Worm (Caenorhabditis elegans) whole organism, L2 larva: Measurements from ENCODE around the gene ZK180.7.

Experiments
- C34F6.9 ChIP-seq: fragments of 150-350 bp; optimal IDR thresholded peaks from 2 replicates; lab custom pipeline; 2014; ENCODE audit warnings: missing biosample characterization, missing genetic modification characterization
- F13H6.1 ChIP-seq: sonication (generic microtip); optimal IDR thresholded peaks from 2 replicates; lab custom pipeline; 2016; ENCODE audit warnings: missing genetic modification characterization, missing compliant biosample characterization
- R02D3.7 ChIP-seq: fragments of 150-350 bp; optimal IDR thresholded peaks from 2 replicates; lab custom pipeline; 2014; ENCODE audit warnings: missing biosample characterization, missing genetic modification characterization
- Y55F3AM.14 ChIP-seq: fragments of 200-800 bp; sonication (Bioruptor generic); optimal IDR thresholded peaks from 2 replicates; lab custom pipeline; 2018; ENCODE audit warnings: mild to moderate bottlenecking, missing genetic modification characterization, missing compliant biosample characterization
- ZK546.5 ChIP-seq: sonication (generic microtip); optimal IDR thresholded peaks from 2 replicates; lab custom pipeline; 2017; ENCODE audit warnings: missing biosample characterization, missing genetic modification characterization
- alr-1 ChIP-seq: fragments of 150-350 bp; optimal IDR thresholded peaks from 2 replicates; lab custom pipeline; 2014; ENCODE audit warnings: missing biosample characterization, missing genetic modification characterization
- aly-2 ChIP-seq: fragments of 150-350 bp; optimal IDR thresholded peaks from 2 replicates; lab custom pipeline; 2014; ENCODE audit warnings: missing biosample characterization, missing genetic modification characterization
- ama-1 ChIP-seq: fragments of 150-350 bp; optimal IDR thresholded peaks from 2 replicates; lab custom pipeline; 2018; ENCODE audit warnings: inconsistent platforms
- blmp-1 ChIP-seq: sonication (generic microtip); optimal IDR thresholded peaks from 2 replicates; lab custom pipeline; 2017; ENCODE audit warnings: missing genetic modification characterization, mild to moderate bottlenecking, missing compliant biosample characterization, antibody characterized with exemption, moderate library complexity; ENCODE audit not compliant: insufficient read depth
- ceh-16 ChIP-seq: fragments of 150-350 bp; optimal IDR thresholded peaks from 2 replicates; lab custom pipeline; 2014; ENCODE audit warnings: missing biosample characterization, missing genetic modification characterization
- crh-2 ChIP-seq: sonication (generic microtip); optimal IDR thresholded peaks from 2 replicates; lab custom pipeline; 2017; ENCODE audit warnings: missing biosample characterization, missing genetic modification characterization
- dmd-4 ChIP-seq: sonication (generic microtip); optimal IDR thresholded peaks from 2 replicates; lab custom pipeline; 2017; ENCODE audit warnings: missing biosample characterization, missing genetic modification characterization
- egl-27 ChIP-seq: sonication (generic microtip); optimal IDR thresholded peaks from 3 replicates; lab custom pipeline; 2017; ENCODE audit warnings: missing biosample characterization, missing genetic modification reagents, missing genetic modification characterization
- elt-3 ChIP-seq: sonication (generic microtip); optimal IDR thresholded peaks from 2 replicates; lab custom pipeline; 2017; ENCODE audit warnings: missing biosample characterization, missing genetic modification characterization
- fos-1 ChIP-seq: fragments of 150-350 bp; optimal IDR thresholded peaks from 2 replicates; lab custom pipeline; 2014; ENCODE audit warnings: missing biosample characterization, missing genetic modification characterization
- gmeb-1 ChIP-seq: fragments of 150-350 bp; optimal IDR thresholded peaks from 2 replicates; lab custom pipeline; 2014; ENCODE audit warnings: missing biosample characterization, missing genetic modification characterization
- lin-11 ChIP-seq: fragments of 150-350 bp; sonication (generic microtip); optimal IDR thresholded peaks from 2 replicates; lab custom pipeline; 2014; ENCODE audit warnings: missing biosample characterization, missing genetic modification characterization, inconsistent platforms, mixed read lengths
- lin-13 ChIP-seq: fragments of 150-350 bp; optimal IDR thresholded peaks from 2 replicates; lab custom pipeline; 2014; ENCODE audit warnings: missing biosample characterization, missing genetic modification reagents, missing genetic modification characterization
- lin-39 ChIP-seq: fragments of 150-350 bp; optimal IDR thresholded peaks from 2 replicates; lab custom pipeline; 2014; ENCODE audit warnings: missing biosample characterization, missing genetic modification reagents, missing genetic modification characterization
- lsy-2 ChIP-seq, 2 experiments: fragments of 150-350 bp in 1 of 2; sonication (generic microtip) in 1 of 2; optimal IDR thresholded peaks; 2 replicates each; lab custom pipeline; 2014 to 2017; ENCODE audit warnings: missing biosample characterization in 2 of 2, missing genetic modification characterization in 2 of 2
- mab-5 ChIP-seq: fragments of 150-350 bp; optimal IDR thresholded peaks from 2 replicates; lab custom pipeline; 2014; ENCODE audit warnings: missing biosample characterization, missing genetic modification characterization
- mbf-1 ChIP-seq: sonication (generic microtip); optimal IDR thresholded peaks from 2 replicates; lab custom pipeline; 2017; ENCODE audit warnings: missing biosample characterization, missing genetic modification characterization
- mdl-1 ChIP-seq, 2 experiments: fragments of 150-350 bp in 1 of 2; sonication (generic microtip) in 1 of 2; optimal IDR thresholded peaks; 2 replicates each; lab custom pipeline; 2017; ENCODE audit warnings: missing biosample characterization in 2 of 2, missing genetic modification characterization in 2 of 2
- nhr-10 ChIP-seq: sonication (generic microtip); optimal IDR thresholded peaks from 2 replicates; lab custom pipeline; 2017; ENCODE audit warnings: missing biosample characterization, missing genetic modification characterization
- nhr-11 ChIP-seq: fragments of 150-350 bp; optimal IDR thresholded peaks from 2 replicates; lab custom pipeline; 2014; ENCODE audit warnings: missing biosample characterization, missing genetic modification characterization
- nhr-12 ChIP-seq: fragments of 150-350 bp; optimal IDR thresholded peaks from 2 replicates; lab custom pipeline; 2014; ENCODE audit warnings: missing biosample characterization, missing genetic modification characterization
- nhr-129 ChIP-seq: fragments of 150-350 bp; optimal IDR thresholded peaks from 2 replicates; lab custom pipeline; 2014; ENCODE audit warnings: missing biosample characterization, missing genetic modification characterization
- nhr-21 ChIP-seq: fragments of 150-350 bp; optimal IDR thresholded peaks from 2 replicates; lab custom pipeline; 2014; ENCODE audit warnings: missing biosample characterization, missing genetic modification characterization
- nhr-23 ChIP-seq: fragments of 150-350 bp; optimal IDR thresholded peaks from 2 replicates; lab custom pipeline; 2014; ENCODE audit warnings: missing biosample characterization, missing genetic modification reagents, missing genetic modification characterization
- nhr-237 ChIP-seq: fragments of 150-350 bp; optimal IDR thresholded peaks from 2 replicates; lab custom pipeline; 2014; ENCODE audit warnings: missing biosample characterization, missing genetic modification characterization
- nhr-25 ChIP-seq: fragments of 150-350 bp; sonication (generic microtip); optimal IDR thresholded peaks from 3 replicates; lab custom pipeline; 2014; ENCODE audit warnings: missing biosample characterization, missing genetic modification characterization
- nhr-6 ChIP-seq: fragments of 150-350 bp; optimal IDR thresholded peaks from 2 replicates; lab custom pipeline; 2014; ENCODE audit warnings: missing biosample characterization, missing genetic modification characterization
- nhr-77 ChIP-seq: fragments of 150-350 bp; optimal IDR thresholded peaks from 2 replicates; lab custom pipeline; 2014; ENCODE audit warnings: missing biosample characterization, missing genetic modification characterization
- peb-1 ChIP-seq: fragments of 150-350 bp; optimal IDR thresholded peaks from 2 replicates; lab custom pipeline; 2014; ENCODE audit warnings: missing biosample characterization, missing genetic modification characterization
- sem-4 ChIP-seq: fragments of 150-350 bp; optimal IDR thresholded peaks from 2 replicates; lab custom pipeline; 2014; ENCODE audit warnings: missing biosample characterization, missing genetic modification reagents, missing genetic modification characterization
- skn-1 ChIP-seq: sonication (generic microtip); optimal IDR thresholded peaks from 2 replicates; lab custom pipeline; 2017; ENCODE audit warnings: missing biosample characterization, missing genetic modification characterization
- sma-3 ChIP-seq: sonication (generic microtip); optimal IDR thresholded peaks from 2 replicates; lab custom pipeline; 2016; ENCODE audit warnings: missing genetic modification reagents, missing genetic modification characterization, missing compliant biosample characterization
- sma-9 ChIP-seq, 2 experiments: fragments of 150-350 bp in 1 of 2; sonication (generic microtip) in 1 of 2; optimal IDR thresholded peaks; 2 replicates each; lab custom pipeline; 2014 to 2016; ENCODE audit warnings: missing genetic modification characterization in 2 of 2, mild to moderate bottlenecking in 1 of 2, missing biosample characterization in 1 of 2, missing compliant biosample characterization in 1 of 2, missing genetic modification reagents in 1 of 2, moderate library complexity in 1 of 2
- snpc-4 ChIP-seq: fragments of 150-350 bp; optimal IDR thresholded peaks from 2 replicates; lab custom pipeline; 2014; ENCODE audit warnings: missing biosample characterization, missing genetic modification characterization
- unc-39 ChIP-seq: fragments of 150-350 bp; optimal IDR thresholded peaks from 2 replicates; lab custom pipeline; 2014; ENCODE audit warnings: missing biosample characterization, missing genetic modification characterization
- unc-55 ChIP-seq: fragments of 150-350 bp; sonication (generic microtip); optimal IDR thresholded peaks from 3 replicates; lab custom pipeline; 2014; ENCODE audit warnings: missing biosample characterization, missing genetic modification reagents, missing genetic modification characterization
- unc-62 ChIP-seq: fragments of 150-350 bp; optimal IDR thresholded peaks from 2 replicates; lab custom pipeline; 2014; ENCODE audit warnings: missing biosample characterization, missing genetic modification reagents, missing genetic modification characterization
- zag-1 ChIP-seq: fragments of 150-350 bp; optimal IDR thresholded peaks from 2 replicates; lab custom pipeline; 2014; ENCODE audit warnings: missing biosample characterization, missing genetic modification characterization
- ztf-1 ChIP-seq: fragments of 200-800 bp; sonication (Bioruptor generic); conservative IDR thresholded peaks from 2 replicates; pipeline ENCODE4 v1.3.6; 2022; ENCODE audit warnings: missing genetic modification characterization, missing compliant biosample characterization
- ztf-11 ChIP-seq: sonication (generic microtip); optimal IDR thresholded peaks from 2 replicates; lab custom pipeline; 2017; ENCODE audit warnings: missing biosample characterization, missing genetic modification characterization
- ztf-4 ChIP-seq: fragments of 150-350 bp; optimal IDR thresholded peaks from 2 replicates; lab custom pipeline; 2014; ENCODE audit warnings: missing biosample characterization, missing genetic modification characterization

The ZK180.7 gene

DNA sequence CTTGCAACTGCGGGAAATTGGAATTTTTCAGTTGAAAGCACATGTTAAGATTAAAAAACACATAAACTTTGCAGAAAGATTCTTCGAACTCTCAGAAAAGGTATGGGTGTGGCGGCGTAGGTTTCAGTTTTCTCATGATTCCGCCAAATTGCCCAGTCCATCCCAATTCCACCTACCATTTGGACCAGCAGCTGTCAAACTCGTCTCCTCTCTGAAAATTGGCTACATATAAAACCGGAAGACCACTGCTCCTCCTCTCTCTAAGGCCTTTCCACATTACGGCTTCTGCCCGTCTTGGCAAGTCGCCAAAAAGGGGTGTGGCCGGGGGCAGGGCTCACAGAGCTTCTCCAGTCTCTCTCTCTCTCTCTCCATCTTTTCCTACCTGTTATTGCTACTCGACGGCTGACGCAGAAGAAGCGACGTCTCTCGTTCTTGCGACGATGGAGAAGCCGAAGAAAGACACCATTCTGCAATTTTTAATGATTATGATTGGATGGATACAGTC lies at the start of gene ZK180.7:
Gene ZK180.7 (plus strand): TSS at position 395 of the 505 bp plus-strand sequence.
- no peak for TF ChIP-seq lin-13 (GFP tag; lab: Kevin White, UChicago)
- no peak for TF ChIP-seq unc-39 (tag; lab: Kevin White, UChicago)
- no peak for TF ChIP-seq nhr-11 (tag; lab: Kevin White, UChicago)
- TF ChIP-seq C34F6.9 (tag; lab: Kevin White, UChicago): no peak
- TF ChIP-seq ztf-11: no peak
- TF ChIP-seq egl-27 (tag; lab: Kevin White, UChicago): no peak
- TF ChIP-seq elt-3: no peak
- no peak for TF ChIP-seq crh-2 (tag; lab: Kevin White, UChicago)
- no peak for TF ChIP-seq mbf-1 (tag; lab: Kevin White, UChicago)
- no peak for TF ChIP-seq skn-1
- TF ChIP-seq lsy-2 (tag; optimal IDR thresholded peaks at IDR 0.05; lab: Kevin White, UChicago): no peak
- TF ChIP-seq F13H6.1: no peak
- TF ChIP-seq sem-4 (tag; lab: Kevin White, UChicago): no peak

DNA sequence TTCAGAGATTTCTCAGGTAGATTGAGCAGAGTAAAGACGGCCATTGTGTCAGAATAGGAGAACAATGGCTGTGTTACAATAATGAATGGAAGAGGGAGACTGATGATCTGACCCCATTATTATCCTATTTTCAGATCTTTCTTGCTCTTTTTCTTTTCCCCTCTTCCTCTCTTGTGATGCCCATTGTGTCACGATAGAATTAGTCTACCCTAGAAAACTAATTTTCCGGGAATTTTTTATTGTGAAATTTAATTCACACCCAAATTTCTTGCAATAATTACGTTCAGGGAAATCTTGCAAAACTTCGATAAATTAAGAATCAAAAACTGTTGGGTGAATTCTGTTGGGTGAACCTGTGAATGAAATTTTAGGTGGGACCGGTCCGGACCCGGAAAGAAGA lies 49.3 kb upstream of the ZK180.7 start, which contains the start of gene fbxb-75:
Gene fbxb-75 (minus strand): TSS at position 101 of the 400 bp plus-strand sequence.
- no peak for TF ChIP-seq F13H6.1
- no peak for TF ChIP-seq ztf-4
- no peak for TF ChIP-seq crh-2 (tag; lab: Kevin White, UChicago)
- no peak for TF ChIP-seq fos-1 (tag; lab: Kevin White, UChicago)
- no peak for TF ChIP-seq C34F6.9 (tag; lab: Kevin White, UChicago)
- TF ChIP-seq nhr-25 (tag; lab: Kevin White, UChicago): no peak
- TF ChIP-seq lin-13 (GFP tag; lab: Kevin White, UChicago): no peak
- TF ChIP-seq nhr-21 (tag; lab: Kevin White, UChicago): no peak
- no peak for TF ChIP-seq Y55F3AM.14 (GFP tag; lab: Kevin White, UChicago)
- TF ChIP-seq ama-1 (lab: Kevin White, UChicago): no peak
- no peak for TF ChIP-seq ceh-16 (tag; lab: Kevin White, UChicago)

DNA sequence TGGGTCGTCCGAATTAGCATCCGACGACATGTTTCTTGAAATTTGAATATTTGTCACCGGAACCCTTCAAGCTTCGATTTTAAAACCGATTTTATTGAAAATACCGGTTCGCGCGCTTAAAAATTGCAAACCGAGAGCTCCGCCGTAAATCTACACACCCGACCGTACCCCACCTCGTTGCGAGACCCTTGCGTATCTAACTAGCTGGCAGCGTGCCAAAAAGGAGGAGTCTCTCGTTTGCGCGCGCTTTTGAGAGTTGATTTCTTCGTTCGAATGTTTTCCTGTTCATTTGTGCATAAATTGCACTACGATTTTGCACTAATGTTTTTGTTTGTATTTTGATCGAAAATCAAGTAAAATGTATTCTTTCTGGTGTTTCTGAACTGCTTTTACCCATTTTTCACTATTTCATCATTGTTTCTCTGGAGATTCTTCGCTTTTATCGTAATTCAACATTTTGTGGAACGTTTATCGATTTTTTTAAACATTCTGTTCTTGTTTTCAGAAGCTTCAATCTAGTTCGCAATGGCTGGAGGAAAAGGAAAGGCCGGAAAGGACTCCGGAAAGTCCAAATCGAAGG lies 44.5 kb upstream of the ZK180.7 start, which contains the start of the genes wapl-1 and htz-1:
Gene wapl-1 (minus strand): TSS at position 30 of the 580 bp plus-strand sequence.
Gene htz-1 (plus strand): TSS at position 506 of the 580 bp plus-strand sequence.
- peak; percentile 85 for TF ChIP-seq mab-5 (tag; lab: Kevin White, UChicago)
- no peak for TF ChIP-seq lin-39 (tag; lab: Kevin White, UChicago)
- peak; percentile 95 for TF ChIP-seq R02D3.7 (tag; lab: Kevin White, UChicago)
- peak; percentile 97 for TF ChIP-seq crh-2 (tag; lab: Kevin White, UChicago)
- peak; percentile 79 for TF ChIP-seq Y55F3AM.14 (GFP tag; lab: Kevin White, UChicago)
- TF ChIP-seq sma-9 (GFP tag; optimal IDR thresholded peaks at IDR 0.05; lab: Kevin White, UChicago): peak; percentile 97
- TF ChIP-seq sma-9 (tag; optimal IDR thresholded peaks at IDR 0.05; lab: Kevin White, UChicago): no peak
- peak; percentile 96 for TF ChIP-seq ztf-4
- peak; percentile 92 for TF ChIP-seq nhr-6 (tag; lab: Kevin White, UChicago)
- peak; percentile 99 for TF ChIP-seq lsy-2 (tag; optimal IDR thresholded peaks at IDR 0.05; lab: Kevin White, UChicago)
- peak; percentile 99 for TF ChIP-seq unc-55 (GFP tag; lab: Kevin White, UChicago)
- TF ChIP-seq elt-3: no peak
- TF ChIP-seq mbf-1 (tag; lab: Kevin White, UChicago): no peak
- peak; percentile 96 for TF ChIP-seq F13H6.1
- TF ChIP-seq nhr-25 (tag; lab: Kevin White, UChicago): peak; percentile 95
- peak; percentile 86 for TF ChIP-seq ceh-16 (tag; lab: Kevin White, UChicago)
- peak; percentile 97 for TF ChIP-seq sma-3 (GFP tag; lab: Kevin White, UChicago)
- no peak for TF ChIP-seq ztf-1 (GFP tag; lab: Robert Waterston, UW)
- TF ChIP-seq nhr-10: peak; percentile 59
- peak; percentile 95 for TF ChIP-seq gmeb-1
- no peak for TF ChIP-seq nhr-23 (tag; lab: Kevin White, UChicago)
- TF ChIP-seq peb-1 (tag; lab: Kevin White, UChicago): no peak
- TF ChIP-seq nhr-129 (tag; lab: Kevin White, UChicago): peak; percentile 96
- TF ChIP-seq nhr-12 (tag; lab: Kevin White, UChicago): no peak
- peak; percentile 82 for TF ChIP-seq snpc-4 (tag; lab: Kevin White, UChicago)
- TF ChIP-seq blmp-1 (tag; lab: Kevin White, UChicago): peak; percentile 72
- peak; percentile 71 for TF ChIP-seq unc-62 (GFP tag; lab: Kevin White, UChicago)
- TF ChIP-seq mdl-1 (tag; optimal IDR thresholded peaks at IDR 0.05; lab: Kevin White, UChicago): peak; percentile 29 to 67
- peak; percentile 16 for TF ChIP-seq nhr-77 (tag; lab: Kevin White, UChicago)
- peak; percentile 98 for TF ChIP-seq C34F6.9 (tag; lab: Kevin White, UChicago)
- no peak for TF ChIP-seq nhr-11 (tag; lab: Kevin White, UChicago)
- TF ChIP-seq dmd-4: no peak
- TF ChIP-seq fos-1 (tag; lab: Kevin White, UChicago): peak; percentile 91
- TF ChIP-seq alr-1 (tag; lab: Kevin White, UChicago): no peak
- TF ChIP-seq egl-27 (tag; lab: Kevin White, UChicago): peak; percentile 82
- TF ChIP-seq nhr-237 (tag; lab: Kevin White, UChicago): peak; percentile 79
- TF ChIP-seq aly-2 (tag; lab: Kevin White, UChicago): no peak
- TF ChIP-seq lin-11 (tag; lab: Kevin White, UChicago): peak; percentile 99
- peak; percentile 94 for TF ChIP-seq sem-4 (tag; lab: Kevin White, UChicago)
- TF ChIP-seq zag-1 (tag; lab: Kevin White, UChicago): peak; percentile 82
- TF ChIP-seq nhr-21 (tag; lab: Kevin White, UChicago): peak; percentile 94
- TF ChIP-seq ama-1 (lab: Kevin White, UChicago): peak; percentile 78
- TF ChIP-seq ZK546.5 (tag; lab: Kevin White, UChicago): peak; percentile 99
